Fruit fly (Drosophila melanogaster) whole organism, wandering third instar larva: ENCODE measurements around the gene CG32055.

ENCODE experiments used
- Abd-B ChIP-seq: fragments of >200 bp; optimal IDR thresholded peaks from 2 replicates; lab custom pipeline; 2017; ENCODE audit warnings: missing biosample characterization, missing genetic modification characterization
- CG32264 ChIP-seq: fragments of 200-800 bp; sonication (Bioruptor generic); optimal IDR thresholded peaks from 2 replicates; lab custom pipeline; 2016; ENCODE audit warnings: missing biosample characterization, missing genetic modification characterization
- CG9705 ChIP-seq: fragments of 200-800 bp; sonication (Bioruptor generic); optimal IDR thresholded peaks from 2 replicates; lab custom pipeline; 2018; ENCODE audit warnings: missing biosample characterization, mild to moderate bottlenecking, missing genetic modification characterization
- CrebA ChIP-seq: fragments of 200-800 bp; sonication (Bioruptor generic); optimal IDR thresholded peaks from 2 replicates; lab custom pipeline; 2016; ENCODE audit warnings: missing biosample characterization, mild to moderate bottlenecking, missing genetic modification characterization, borderline replicate concordance
- Dfd ChIP-seq: fragments of >200 bp; optimal IDR thresholded peaks from 2 replicates; lab custom pipeline; 2017; ENCODE audit warnings: missing biosample characterization, missing genetic modification characterization
- Dif ChIP-seq: fragments of 200-275, 200-300 bp; sonication (Bioruptor generic); optimal IDR thresholded peaks from 2 replicates; lab custom pipeline; 2018; ENCODE audit warnings: missing biosample characterization, missing genetic modification characterization; ENCODE audit not compliant: partially characterized antibody
- GATAd ChIP-seq: sonication (Bioruptor generic); optimal IDR thresholded peaks from 2 replicates; lab custom pipeline; 2016; ENCODE audit warnings: missing biosample characterization, missing genetic modification characterization
- Hnf4 ChIP-seq: fragments of 200-800 bp; sonication (Bioruptor generic); optimal IDR thresholded peaks from 2 replicates; lab custom pipeline; 2016; ENCODE audit warnings: missing biosample characterization, mild to moderate bottlenecking, missing genetic modification characterization
- Jra ChIP-seq: sonication (Bioruptor generic); optimal IDR thresholded peaks from 2 replicates; lab custom pipeline; 2016; ENCODE audit warnings: missing biosample characterization, missing genetic modification characterization
- Myc ChIP-seq: fragments of >200 bp; optimal IDR thresholded peaks from 2 replicates; lab custom pipeline; 2017
- N ChIP-seq: fragments of >200 bp; optimal IDR thresholded peaks from 2 replicates; lab custom pipeline; 2018; ENCODE audit warnings: missing biosample characterization, missing external identifiers, missing genetic modification characterization
- Rel ChIP-seq, 2 experiments: fragments of 200-800 bp; sonication (Bioruptor generic) in 1 of 2; optimal IDR thresholded peaks; 2 replicates in 1 of 2; 3 replicates in 1 of 2; lab custom pipeline; 2016 to 2019; ENCODE audit warnings: mild to moderate bottlenecking in 2 of 2, missing biosample characterization in 2 of 2, missing genetic modification characterization in 2 of 2, moderate library complexity in 1 of 2
- Sp1 ChIP-seq: fragments of 200-800 bp; sonication (Bioruptor generic); optimal IDR thresholded peaks from 3 replicates; lab custom pipeline; 2019; ENCODE audit warnings: missing biosample characterization, mild to moderate bottlenecking, missing genetic modification characterization, moderate library complexity
- Vsx2 ChIP-seq: fragments of 200-300, 225-300 bp; sonication (Bioruptor generic); optimal IDR thresholded peaks from 2 replicates; lab custom pipeline; 2018; ENCODE audit warnings: missing biosample characterization, missing genetic modification characterization; ENCODE audit not compliant: partially characterized antibody
- br ChIP-seq: fragments of 200-800 bp; sonication (Bioruptor generic); optimal IDR thresholded peaks from 2 replicates; lab custom pipeline; 2016; ENCODE audit warnings: missing biosample characterization, missing genetic modification characterization
- brk ChIP-seq: fragments of 200-800 bp; sonication (Bioruptor generic); optimal IDR thresholded peaks from 2 replicates; lab custom pipeline; 2016; ENCODE audit warnings: missing biosample characterization, mild to moderate bottlenecking, missing genetic modification characterization
- dl ChIP-seq, 2 experiments: fragments of 175-275, 200-275 bp in 1 of 2; fragments of 200-275 bp in 1 of 2; sonication (Bioruptor generic); optimal IDR thresholded peaks; lab custom pipeline; 2018; ENCODE audit warnings: mild to moderate bottlenecking in 2 of 2, missing biosample characterization in 2 of 2, missing genetic modification characterization in 2 of 2, moderate library complexity in 2 of 2; ENCODE audit not compliant: partially characterized antibody in 2 of 2, insufficient read depth in 1 of 2
- dsf ChIP-seq: sonication (Bioruptor generic); optimal IDR thresholded peaks from 2 replicates; lab custom pipeline; 2016; ENCODE audit warnings: missing biosample characterization, missing genetic modification characterization, borderline replicate concordance
- ey ChIP-seq: fragments of 200-800 bp; sonication (Bioruptor generic); optimal IDR thresholded peaks from 2 replicates; lab custom pipeline; 2016; ENCODE audit warnings: missing biosample characterization, missing genetic modification characterization
- fru ChIP-seq: fragments of 200-800 bp; sonication (Bioruptor generic); optimal IDR thresholded peaks from 3 replicates; lab custom pipeline; 2016; ENCODE audit warnings: missing biosample characterization, mild to moderate bottlenecking, missing genetic modification characterization
- h ChIP-seq: fragments of 200-800 bp; sonication (Bioruptor generic); optimal IDR thresholded peaks from 3 replicates; lab custom pipeline; 2016; ENCODE audit warnings: missing biosample characterization, mild to moderate bottlenecking, missing genetic modification characterization
- lola ChIP-seq: fragments of >200 bp; optimal IDR thresholded peaks from 2 replicates; lab custom pipeline; 2017; ENCODE audit warnings: missing biosample characterization, missing genetic modification characterization
- psq ChIP-seq: fragments of 200-800 bp; sonication (Bioruptor generic); optimal IDR thresholded peaks from 3 replicates; lab custom pipeline; 2017; ENCODE audit warnings: missing biosample characterization, mild to moderate bottlenecking, missing genetic modification characterization, moderate library complexity
- rgr ChIP-seq: fragments of 200-800 bp; sonication (Bioruptor generic); optimal IDR thresholded peaks from 3 replicates; lab custom pipeline; 2016; ENCODE audit warnings: missing biosample characterization, mild to moderate bottlenecking, missing genetic modification characterization
- sage ChIP-seq: fragments of 200-800 bp; sonication (Bioruptor generic); optimal IDR thresholded peaks from 2 replicates; lab custom pipeline; 2016; ENCODE audit warnings: missing biosample characterization, mild to moderate bottlenecking, missing genetic modification characterization
- sv ChIP-seq: fragments of 200-800 bp; sonication (Bioruptor generic); optimal IDR thresholded peaks from 3 replicates; lab custom pipeline; 2016; ENCODE audit warnings: missing biosample characterization, missing genetic modification characterization
- tai ChIP-seq: sonication (Bioruptor generic); optimal IDR thresholded peaks from 2 replicates; lab custom pipeline; 2016; ENCODE audit warnings: missing biosample characterization, missing genetic modification characterization
- usp ChIP-seq: fragments of >200 bp; optimal IDR thresholded peaks from 2 replicates; lab custom pipeline; 2017; ENCODE audit warnings: missing biosample characterization, missing genetic modification characterization

CG32055 gene

dm6 chr3L:10226055-10226454, 6.1 kb upstream of the CG32055 start:
- TF ChIP-seq Vsx2 (GFP tag; lab: Kevin White, UChicago): peak; percentile 4
- no peak for TF ChIP-seq N (GFP tag; lab: Kevin White, UChicago)
- TF ChIP-seq usp (GFP tag; lab: Kevin White, UChicago): no peak
- TF ChIP-seq psq: no peak
- no peak for TF ChIP-seq rgr (GFP tag; lab: Kevin White, UChicago)
- TF ChIP-seq, all 38 proteins: peak for 1

- TF ChIP-seq Abd-B: no peak
- TF ChIP-seq Rel (GFP tag; optimal IDR thresholded peaks at IDR 0.05; lab: Kevin White, UChicago): no peak
- peak; percentile 54 for TF ChIP-seq Rel (tag; optimal IDR thresholded peaks at IDR 0.05; lab: Kevin White, UChicago)
- TF ChIP-seq CG32264 (GFP tag; lab: Kevin White, UChicago): no peak
- TF ChIP-seq Myc (lab: Kevin White, UChicago): peak; percentile 21
Observed at dm6 chr3L:10225214-10225729, 5.3 kb upstream of the CG32055 start, which contains the start of gene scramb1. TSS of gene scramb1 (minus strand) at chr3L:10225240.

- TF ChIP-seq Rel (GFP tag; optimal IDR thresholded peaks at IDR 0.05; lab: Kevin White, UChicago): no peak
- TF ChIP-seq Rel (tag; optimal IDR thresholded peaks at IDR 0.05; lab: Kevin White, UChicago): peak; percentile 85
- TF ChIP-seq brk: no peak
- no peak for TF ChIP-seq br (GFP tag; lab: Kevin White, UChicago)
- peak; percentile 20 for TF ChIP-seq h (GFP tag; lab: Kevin White, UChicago)
- no peak for TF ChIP-seq sage (GFP tag; lab: Kevin White, UChicago)
- no peak for TF ChIP-seq Sp1 (GFP tag; lab: Kevin White, UChicago)
- no peak for TF ChIP-seq Dif (GFP tag; lab: Kevin White, UChicago)
- TF ChIP-seq dl (GFP tag; optimal IDR thresholded peaks at IDR 0.05; lab: Kevin White, UChicago; ENCODE audit: insufficient read depth in 1 of 2, partially characterized antibody in 2 of 2): no peak
- TF ChIP-seq psq: no peak
Observed at dm6 chr3L:10224470-10225213, 4.7 kb upstream of the CG32055 start.

- TF ChIP-seq Hnf4 (GFP tag; lab: Kevin White, UChicago) (peak; percentile 9), CG9705 (no peak), psq (no peak), ey (GFP tag; lab: Kevin White, UChicago) (no peak), tai (GFP tag; lab: Kevin White, UChicago) (peak; percentile 8), h (GFP tag; lab: Kevin White, UChicago) (peak; percentile 23), CrebA (GFP tag; lab: Kevin White, UChicago) (peak; percentile 45), brk (no peak)
Observed at dm6 chr3L:10223397-10223796, 3.4 kb upstream of the CG32055 start.

- TF ChIP-seq lola (GFP tag; lab: Kevin White, UChicago) (no peak), sv (no peak), Jra (GFP tag; lab: Kevin White, UChicago) (no peak), Rel (GFP tag; optimal IDR thresholded peaks at IDR 0.05; lab: Kevin White, UChicago) (no peak), Rel (tag; optimal IDR thresholded peaks at IDR 0.05; lab: Kevin White, UChicago) (no peak), Dfd (GFP tag; lab: Kevin White, UChicago) (no peak), dsf (GFP tag; lab: Kevin White, UChicago) (no peak), fru (GFP tag; lab: Kevin White, UChicago) (no peak), usp (GFP tag; lab: Kevin White, UChicago) (no peak), GATAd (GFP tag; lab: Kevin White, UChicago) (no peak), Hnf4 (GFP tag; lab: Kevin White, UChicago) (no peak), CrebA (GFP tag; lab: Kevin White, UChicago) (no peak), dl (GFP tag; optimal IDR thresholded peaks at IDR 0.05; lab: Kevin White, UChicago; ENCODE audit: insufficient read depth in 1 of 2, partially characterized antibody in 2 of 2) (no peak), Abd-B (no peak), CG32264 (GFP tag; lab: Kevin White, UChicago) (no peak)
Observed at dm6 chr3L:10215365-10215764, 4.6 kb downstream of the CG32055 start, which contains the start of gene CG8065. TSS of gene CG8065 (plus strand) at chr3L:10215665.
